Fruit fly (Drosophila melanogaster) whole organism, wandering third instar larva: ENCODE measurements around the gene FucTA.
A peak's percentile ranks its signal among the peaks of the same experiment; 100 is the strongest.

Source experiments
- Abd-B ChIP-seq: fragments of >200 bp; optimal IDR thresholded peaks from 2 replicates; lab custom pipeline; 2017; ENCODE audit warnings: missing biosample characterization, missing genetic modification characterization
- CG32264 ChIP-seq: fragments of 200-800 bp; sonication (Bioruptor generic); optimal IDR thresholded peaks from 2 replicates; lab custom pipeline; 2016; ENCODE audit warnings: missing biosample characterization, missing genetic modification characterization
- CG9705 ChIP-seq: fragments of 200-800 bp; sonication (Bioruptor generic); optimal IDR thresholded peaks from 2 replicates; lab custom pipeline; 2018; ENCODE audit warnings: missing biosample characterization, mild to moderate bottlenecking, missing genetic modification characterization
- CrebA ChIP-seq: fragments of 200-800 bp; sonication (Bioruptor generic); optimal IDR thresholded peaks from 2 replicates; lab custom pipeline; 2016; ENCODE audit warnings: missing biosample characterization, mild to moderate bottlenecking, missing genetic modification characterization, borderline replicate concordance
- Dfd ChIP-seq: fragments of >200 bp; optimal IDR thresholded peaks from 2 replicates; lab custom pipeline; 2017; ENCODE audit warnings: missing biosample characterization, missing genetic modification characterization
- Dif ChIP-seq: fragments of 200-275, 200-300 bp; sonication (Bioruptor generic); optimal IDR thresholded peaks from 2 replicates; lab custom pipeline; 2018; ENCODE audit warnings: missing biosample characterization, missing genetic modification characterization; ENCODE audit not compliant: partially characterized antibody
- GATAd ChIP-seq: sonication (Bioruptor generic); optimal IDR thresholded peaks from 2 replicates; lab custom pipeline; 2016; ENCODE audit warnings: missing biosample characterization, missing genetic modification characterization
- HLH106 ChIP-seq: fragments of 200-800 bp; optimal IDR thresholded peaks from 3 replicates; lab custom pipeline; 2019; ENCODE audit warnings: missing biosample characterization, mild to moderate bottlenecking, missing genetic modification characterization, moderate library complexity
- Hnf4 ChIP-seq: fragments of 200-800 bp; sonication (Bioruptor generic); optimal IDR thresholded peaks from 2 replicates; lab custom pipeline; 2016; ENCODE audit warnings: missing biosample characterization, mild to moderate bottlenecking, missing genetic modification characterization
- Hr78 ChIP-seq: fragments of >200 bp; optimal IDR thresholded peaks from 2 replicates; lab custom pipeline; 2017; ENCODE audit warnings: missing biosample characterization, missing genetic modification characterization
- Hr83 ChIP-seq: fragments of 200-300 bp; sonication (Bioruptor generic); optimal IDR thresholded peaks from 2 replicates; lab custom pipeline; 2016; ENCODE audit warnings: missing biosample characterization, mild to moderate bottlenecking, missing genetic modification characterization, moderate library complexity; ENCODE audit not compliant: poor library complexity, severe bottlenecking
- Jra ChIP-seq: sonication (Bioruptor generic); optimal IDR thresholded peaks from 2 replicates; lab custom pipeline; 2016; ENCODE audit warnings: missing biosample characterization, missing genetic modification characterization
- Mio ChIP-seq: sonication (Bioruptor generic); optimal IDR thresholded peaks from 2 replicates; lab custom pipeline; 2016; ENCODE audit warnings: missing biosample characterization, missing genetic modification characterization
- Myc ChIP-seq: fragments of >200 bp; optimal IDR thresholded peaks from 2 replicates; lab custom pipeline; 2017
- N ChIP-seq: fragments of >200 bp; optimal IDR thresholded peaks from 2 replicates; lab custom pipeline; 2018; ENCODE audit warnings: missing biosample characterization, missing external identifiers, missing genetic modification characterization
- OdsH ChIP-seq: fragments of 200-800 bp; sonication (Bioruptor generic); optimal IDR thresholded peaks from 2 replicates; lab custom pipeline; 2016; ENCODE audit warnings: missing biosample characterization, mild to moderate bottlenecking, missing genetic modification characterization
- Rel ChIP-seq, 2 experiments: fragments of 200-800 bp; sonication (Bioruptor generic) in 1 of 2; optimal IDR thresholded peaks; 2 replicates in 1 of 2; 3 replicates in 1 of 2; lab custom pipeline; 2016 to 2019; ENCODE audit warnings: mild to moderate bottlenecking in 2 of 2, missing biosample characterization in 2 of 2, missing genetic modification characterization in 2 of 2, moderate library complexity in 1 of 2
- Sp1 ChIP-seq: fragments of 200-800 bp; sonication (Bioruptor generic); optimal IDR thresholded peaks from 3 replicates; lab custom pipeline; 2019; ENCODE audit warnings: missing biosample characterization, mild to moderate bottlenecking, missing genetic modification characterization, moderate library complexity
- Vsx2 ChIP-seq: fragments of 200-300, 225-300 bp; sonication (Bioruptor generic); optimal IDR thresholded peaks from 2 replicates; lab custom pipeline; 2018; ENCODE audit warnings: missing biosample characterization, missing genetic modification characterization; ENCODE audit not compliant: partially characterized antibody
- br ChIP-seq: fragments of 200-800 bp; sonication (Bioruptor generic); optimal IDR thresholded peaks from 2 replicates; lab custom pipeline; 2016; ENCODE audit warnings: missing biosample characterization, missing genetic modification characterization
- brk ChIP-seq: fragments of 200-800 bp; sonication (Bioruptor generic); optimal IDR thresholded peaks from 2 replicates; lab custom pipeline; 2016; ENCODE audit warnings: missing biosample characterization, mild to moderate bottlenecking, missing genetic modification characterization
- dl ChIP-seq, 2 experiments: fragments of 175-275, 200-275 bp in 1 of 2; fragments of 200-275 bp in 1 of 2; sonication (Bioruptor generic); optimal IDR thresholded peaks; lab custom pipeline; 2018; ENCODE audit warnings: mild to moderate bottlenecking in 2 of 2, missing biosample characterization in 2 of 2, missing genetic modification characterization in 2 of 2, moderate library complexity in 2 of 2; ENCODE audit not compliant: partially characterized antibody in 2 of 2, insufficient read depth in 1 of 2
- dmrt93B ChIP-seq: fragments of 200-800 bp; sonication (Bioruptor generic); optimal IDR thresholded peaks from 2 replicates; lab custom pipeline; 2018; ENCODE audit warnings: missing biosample characterization, mild to moderate bottlenecking, missing genetic modification characterization
- dsf ChIP-seq: sonication (Bioruptor generic); optimal IDR thresholded peaks from 2 replicates; lab custom pipeline; 2016; ENCODE audit warnings: missing biosample characterization, missing genetic modification characterization, borderline replicate concordance
- ey ChIP-seq: fragments of 200-800 bp; sonication (Bioruptor generic); optimal IDR thresholded peaks from 2 replicates; lab custom pipeline; 2016; ENCODE audit warnings: missing biosample characterization, missing genetic modification characterization
- foxo ChIP-seq, 2 experiments: fragments of 200-800 bp; sonication (Bioruptor generic); optimal IDR thresholded peaks; 2 replicates in 1 of 2; 3 replicates in 1 of 2; lab custom pipeline; 2016 to 2017; ENCODE audit warnings: missing biosample characterization in 2 of 2, missing genetic modification characterization in 2 of 2
- fru ChIP-seq: fragments of 200-800 bp; sonication (Bioruptor generic); optimal IDR thresholded peaks from 3 replicates; lab custom pipeline; 2016; ENCODE audit warnings: missing biosample characterization, mild to moderate bottlenecking, missing genetic modification characterization
- h ChIP-seq: fragments of 200-800 bp; sonication (Bioruptor generic); optimal IDR thresholded peaks from 3 replicates; lab custom pipeline; 2016; ENCODE audit warnings: missing biosample characterization, mild to moderate bottlenecking, missing genetic modification characterization
- jim ChIP-seq: fragments of 175-275, 200-325 bp; sonication (Bioruptor generic); optimal IDR thresholded peaks from 2 replicates; lab custom pipeline; 2016; ENCODE audit warnings: missing biosample characterization, mild to moderate bottlenecking, missing genetic modification characterization
- lola ChIP-seq: fragments of >200 bp; optimal IDR thresholded peaks from 2 replicates; lab custom pipeline; 2017; ENCODE audit warnings: missing biosample characterization, missing genetic modification characterization
- pan ChIP-seq: fragments of >200 bp; optimal IDR thresholded peaks from 2 replicates; lab custom pipeline; 2017
- psq ChIP-seq: fragments of 200-800 bp; sonication (Bioruptor generic); optimal IDR thresholded peaks from 3 replicates; lab custom pipeline; 2017; ENCODE audit warnings: missing biosample characterization, mild to moderate bottlenecking, missing genetic modification characterization, moderate library complexity
- rgr ChIP-seq: fragments of 200-800 bp; sonication (Bioruptor generic); optimal IDR thresholded peaks from 3 replicates; lab custom pipeline; 2016; ENCODE audit warnings: missing biosample characterization, mild to moderate bottlenecking, missing genetic modification characterization
- sage ChIP-seq: fragments of 200-800 bp; sonication (Bioruptor generic); optimal IDR thresholded peaks from 2 replicates; lab custom pipeline; 2016; ENCODE audit warnings: missing biosample characterization, mild to moderate bottlenecking, missing genetic modification characterization
- sv ChIP-seq: fragments of 200-800 bp; sonication (Bioruptor generic); optimal IDR thresholded peaks from 3 replicates; lab custom pipeline; 2016; ENCODE audit warnings: missing biosample characterization, missing genetic modification characterization
- tai ChIP-seq: sonication (Bioruptor generic); optimal IDR thresholded peaks from 2 replicates; lab custom pipeline; 2016; ENCODE audit warnings: missing biosample characterization, missing genetic modification characterization
- usp ChIP-seq: fragments of >200 bp; optimal IDR thresholded peaks from 2 replicates; lab custom pipeline; 2017; ENCODE audit warnings: missing biosample characterization, missing genetic modification characterization
- woc ChIP-seq: sonication (Bioruptor generic); optimal IDR thresholded peaks from 2 replicates; lab custom pipeline; 2016; ENCODE audit warnings: missing biosample characterization, mild to moderate bottlenecking, missing genetic modification characterization

FucTA gene

DNA sequence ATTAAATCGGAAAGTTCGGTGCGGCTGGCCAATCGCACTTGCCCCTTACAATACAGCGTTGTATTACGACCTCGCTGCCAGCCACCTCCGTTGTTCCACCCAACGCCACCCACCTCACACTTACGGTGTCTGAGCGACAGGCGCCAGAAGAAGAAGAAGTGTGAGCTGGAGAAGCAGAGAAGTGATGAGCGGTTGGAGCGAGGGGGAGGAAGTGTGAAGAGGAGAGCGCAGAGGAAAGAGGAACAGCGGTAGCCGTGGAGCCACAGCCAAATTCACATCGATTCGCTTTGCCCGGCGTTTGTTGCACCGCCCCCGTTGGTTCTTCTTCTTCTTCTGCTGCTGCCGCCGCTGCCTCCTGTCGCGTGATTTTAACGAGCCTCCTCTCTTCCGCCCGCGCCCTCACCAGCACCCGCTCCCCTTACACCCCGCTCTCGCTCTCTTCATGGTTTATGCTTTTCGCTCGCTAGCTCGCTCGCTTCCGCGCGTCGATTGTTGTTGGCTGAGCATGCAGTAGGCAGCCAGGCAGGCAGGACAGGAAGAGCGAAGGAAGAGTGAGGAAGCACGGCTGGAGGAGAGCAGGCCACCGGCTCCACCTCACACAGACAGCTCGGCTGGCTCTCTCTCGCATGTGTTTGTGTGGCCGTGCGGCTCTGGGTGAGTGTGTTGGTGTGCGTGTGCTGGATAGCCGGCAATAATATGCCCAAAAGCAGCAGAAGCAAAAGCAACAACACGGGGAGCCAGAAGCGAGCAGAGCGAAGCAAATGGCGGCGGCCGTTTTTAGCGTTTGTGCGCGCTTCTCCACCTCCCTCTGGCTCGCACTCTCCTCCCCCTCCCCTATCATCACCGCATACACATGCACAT lies 42.7 kb upstream of the FucTA start:
- no peak for TF ChIP-seq foxo (GFP tag; optimal IDR thresholded peaks at IDR 0.05; lab: Kevin White, UChicago)
- TF ChIP-seq woc = no peak
- peak; percentile 3 for TF ChIP-seq Sp1 (GFP tag; lab: Kevin White, UChicago)
- no peak for TF ChIP-seq dsf (GFP tag; lab: Kevin White, UChicago)
- TF ChIP-seq Jra (GFP tag; lab: Kevin White, UChicago) = peak; percentile 21
- no peak for TF ChIP-seq GATAd
- TF ChIP-seq lola (GFP tag; lab: Kevin White, UChicago) = no peak
- no peak for TF ChIP-seq ey
- TF ChIP-seq rgr (GFP tag; lab: Kevin White, UChicago) = no peak
- peak; percentile 95 for TF ChIP-seq psq
- no peak for TF ChIP-seq Myc (lab: Kevin White, UChicago)
- no peak for TF ChIP-seq Hnf4 (GFP tag; lab: Kevin White, UChicago)
- peak; percentile 34 for TF ChIP-seq fru
- TF ChIP-seq CG32264 (GFP tag; lab: Kevin White, UChicago) = no peak
- TF ChIP-seq N = peak; percentile 22
- TF ChIP-seq Mio (GFP tag; lab: Kevin White, UChicago) = no peak
- no peak for TF ChIP-seq br (GFP tag; lab: Kevin White, UChicago)
- TF ChIP-seq Hr78 (GFP tag; lab: Kevin White, UChicago) = peak; percentile 0
- TF ChIP-seq pan (lab: Kevin White, UChicago) = no peak
- peak; percentile 52 for TF ChIP-seq brk
- TF ChIP-seq Abd-B (GFP tag; lab: Kevin White, UChicago) = no peak
- TF ChIP-seq Dif (GFP tag; lab: Kevin White, UChicago) = peak; percentile 37
- TF ChIP-seq CG9705 (GFP tag; lab: Kevin White, UChicago) = no peak
- TF ChIP-seq HLH106 (tag; lab: Kevin White, UChicago) = peak; percentile 53
- peak in 1 of 2 experiments; percentile 72 for TF ChIP-seq dl (GFP tag; optimal IDR thresholded peaks at IDR 0.05; lab: Kevin White, UChicago; ENCODE audit: insufficient read depth in 1 of 2, partially characterized antibody in 2 of 2)
- no peak for TF ChIP-seq sv (GFP tag; lab: Kevin White, UChicago)
- TF ChIP-seq sage (GFP tag; lab: Kevin White, UChicago) = no peak
- no peak for TF ChIP-seq dmrt93B (GFP tag; lab: Kevin White, UChicago)
- TF ChIP-seq Dfd (GFP tag; lab: Kevin White, UChicago) = no peak
- no peak for TF ChIP-seq usp (GFP tag; lab: Kevin White, UChicago)
- TF ChIP-seq Hr83 (GFP tag; lab: Kevin White, UChicago) = no peak
- TF ChIP-seq jim (GFP tag; lab: Kevin White, UChicago) = no peak
- TF ChIP-seq OdsH = no peak
- TF ChIP-seq h = peak; percentile 57
- peak; percentile 55 for TF ChIP-seq Rel (GFP tag; optimal IDR thresholded peaks at IDR 0.05; lab: Kevin White, UChicago)
- no peak for TF ChIP-seq Rel (tag; optimal IDR thresholded peaks at IDR 0.05; lab: Kevin White, UChicago)
- no peak for TF ChIP-seq Vsx2 (GFP tag; lab: Kevin White, UChicago)
- no peak for TF ChIP-seq CrebA (GFP tag; lab: Kevin White, UChicago)
- TF ChIP-seq tai (GFP tag; lab: Kevin White, UChicago) = no peak

DNA sequence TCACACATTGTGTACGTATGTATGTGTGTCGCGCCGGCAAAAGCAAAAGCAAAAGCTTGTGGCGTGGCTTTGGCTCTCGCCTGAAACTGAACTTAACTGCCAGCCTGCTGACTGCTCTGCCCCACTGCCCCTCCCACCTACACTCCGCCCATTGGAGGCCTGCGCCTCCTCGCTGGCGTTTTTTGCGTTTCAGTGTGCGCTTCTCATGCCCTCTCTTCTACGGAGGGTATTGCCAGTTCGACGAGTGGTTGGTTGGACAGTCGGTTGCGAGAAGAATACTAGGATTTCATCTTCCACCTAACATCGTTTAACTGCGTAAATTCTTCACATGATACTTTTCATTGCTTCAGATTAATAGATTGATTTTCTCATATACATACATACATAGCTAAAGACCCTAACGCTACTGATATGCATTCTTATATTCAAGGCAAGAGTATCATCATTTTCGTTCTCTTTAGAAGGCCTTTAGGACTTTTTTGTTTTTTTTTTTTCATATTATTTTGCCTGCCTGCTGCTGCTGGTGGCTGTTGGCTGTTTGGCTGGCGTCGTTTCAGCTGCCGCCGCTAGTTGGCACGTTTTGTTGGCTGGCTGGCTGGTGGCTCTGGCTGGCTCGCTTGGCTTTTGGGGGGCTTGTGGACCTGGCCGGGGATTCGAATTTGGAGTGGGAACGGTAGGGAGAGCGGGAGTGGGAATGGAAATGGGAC lies 41.9 kb upstream of the FucTA start:
- TF ChIP-seq br (GFP tag; lab: Kevin White, UChicago) (peak; percentile 93), HLH106 (tag; lab: Kevin White, UChicago) (peak; percentile 91), h (peak; percentile 91), Hr83 (GFP tag; lab: Kevin White, UChicago) (peak; percentile 54), psq (peak; percentile 76), Jra (GFP tag; lab: Kevin White, UChicago) (peak; percentile 71), dsf (GFP tag; lab: Kevin White, UChicago) (peak; percentile 54), rgr (GFP tag; lab: Kevin White, UChicago) (peak; percentile 87), Hr78 (GFP tag; lab: Kevin White, UChicago) (no peak), Dfd (GFP tag; lab: Kevin White, UChicago) (no peak), lola (GFP tag; lab: Kevin White, UChicago) (no peak), pan (lab: Kevin White, UChicago) (no peak), tai (GFP tag; lab: Kevin White, UChicago) (peak; percentile 86), fru (peak; percentile 95), Sp1 (GFP tag; lab: Kevin White, UChicago) (peak; percentile 88), Vsx2 (GFP tag; lab: Kevin White, UChicago) (no peak), sv (GFP tag; lab: Kevin White, UChicago) (no peak), CG32264 (GFP tag; lab: Kevin White, UChicago) (peak; percentile 88), Dif (GFP tag; lab: Kevin White, UChicago) (peak; percentile 37), N (no peak), sage (GFP tag; lab: Kevin White, UChicago) (peak; percentile 78), ey (peak; percentile 94), Rel (GFP tag; optimal IDR thresholded peaks at IDR 0.05; lab: Kevin White, UChicago) (no peak), Rel (tag; optimal IDR thresholded peaks at IDR 0.05; lab: Kevin White, UChicago) (no peak), foxo (GFP tag; optimal IDR thresholded peaks at IDR 0.05; lab: Kevin White, UChicago) (peak; percentile 26 to 91), Myc (lab: Kevin White, UChicago) (no peak), CrebA (GFP tag; lab: Kevin White, UChicago) (no peak), jim (GFP tag; lab: Kevin White, UChicago) (no peak), Mio (GFP tag; lab: Kevin White, UChicago) (peak; percentile 34), usp (GFP tag; lab: Kevin White, UChicago) (no peak), woc (peak; percentile 98), Hnf4 (GFP tag; lab: Kevin White, UChicago) (peak; percentile 73), OdsH (peak; percentile 88), dl (GFP tag; optimal IDR thresholded peaks at IDR 0.05; lab: Kevin White, UChicago; ENCODE audit: insufficient read depth in 1 of 2, partially characterized antibody in 2 of 2) (peak in 1 of 2 experiments; percentile 10), Abd-B (GFP tag; lab: Kevin White, UChicago) (no peak)
